Fruit fly (Drosophila melanogaster) whole organism: ENCODE results near the gene TBC1D16.

Experiments
- CG8478 ChIP-seq: fragments of >200 bp; optimal IDR thresholded peaks from 2 replicates; lab custom pipeline; 2018; ENCODE audit warnings: inconsistent platforms
- usp ChIP-seq: fragments of >200 bp; optimal IDR thresholded peaks from 2 replicates; lab custom pipeline; 2017; ENCODE audit warnings: missing biosample characterization, missing genetic modification characterization, mixed read lengths

dm6 chr2L:10426534-10427048, 8.9 kb downstream of the TBC1D16 start, which contains the start of the genes SmB and KdelR:
- no peak for TF ChIP-seq CG8478 (lab: Kevin White, UChicago)
- no peak for TF ChIP-seq usp (GFP tag; lab: Kevin White, UChicago)
